Fruit fly (Drosophila melanogaster): ENCODE results near the gene ens.

The ens gene

DNA sequence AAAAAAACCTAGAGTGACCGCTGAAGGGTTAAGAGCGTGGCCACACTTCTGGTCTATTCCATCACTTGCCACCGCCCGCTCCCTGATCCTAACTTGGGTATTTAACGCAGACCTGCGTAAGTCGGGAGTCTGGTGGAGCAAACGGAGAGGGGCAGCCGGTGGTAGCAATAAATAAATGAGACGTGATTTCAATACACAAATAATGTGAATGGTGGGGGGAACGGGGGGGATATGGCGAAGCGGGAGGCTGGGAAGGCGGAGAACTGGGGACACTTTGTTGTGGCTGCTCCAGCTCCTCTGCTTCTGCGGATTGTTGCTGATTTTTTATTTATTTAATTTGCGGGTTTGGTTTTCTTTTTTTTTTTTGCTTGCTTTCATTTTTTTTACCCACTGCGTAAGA lies 23.5 kb upstream of the ens start:
- TF ChIP-seq Rel (GFP tag; optimal IDR thresholded peaks at IDR 0.05) (no peak), Rel (tag; optimal IDR thresholded peaks at IDR 0.05) (no peak)

DNA sequence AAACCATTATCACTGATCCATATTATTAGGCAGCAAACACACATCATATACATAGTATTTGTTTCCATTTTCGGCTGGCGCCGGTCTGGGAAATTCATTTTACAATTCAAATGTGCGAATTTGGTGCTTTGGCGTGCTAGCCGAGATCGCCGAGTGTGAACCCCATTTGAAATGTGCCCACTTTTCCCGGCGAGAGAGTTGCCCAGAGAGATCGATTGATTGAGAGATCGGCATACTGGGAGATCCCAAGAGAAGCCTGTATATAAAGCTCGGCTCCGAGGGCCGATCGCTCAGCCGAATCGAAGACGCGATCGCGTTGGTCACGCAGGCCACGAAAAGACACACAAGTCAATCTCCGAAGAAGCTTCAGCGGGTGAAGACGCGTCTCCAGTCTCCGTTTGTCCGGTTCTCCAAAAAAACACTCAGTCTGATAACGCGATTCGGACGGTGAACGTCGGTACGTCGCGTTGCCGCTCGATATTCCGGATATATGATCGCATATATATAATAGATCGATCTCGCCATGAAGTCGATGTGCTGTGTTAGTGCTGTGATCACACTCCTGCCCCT lies 14.1 kb upstream of the ens start, which contains the start of gene CG1299:
Gene CG1299, plus strand, starts transcription at position 291 of the 570 bp plus-strand sequence.
- no peak for TF ChIP-seq Rel (GFP tag; optimal IDR thresholded peaks at IDR 0.05)
- peak; percentile 93 for TF ChIP-seq Rel (tag; optimal IDR thresholded peaks at IDR 0.05)
- no peak for TF ChIP-seq sv (GFP tag; optimal IDR thresholded peaks at IDR 0.05)
- TF ChIP-seq ey (GFP tag; optimal IDR thresholded peaks at IDR 0.05), result no peak
- no peak for TF ChIP-seq dsf (GFP tag; optimal IDR thresholded peaks at IDR 0.05; ENCODE audit: borderline replicate concordance)
- no peak for TF ChIP-seq CrebA (GFP tag; optimal IDR thresholded peaks at IDR 0.05; ENCODE audit: borderline replicate concordance)
- no peak for TF ChIP-seq brk (GFP tag; optimal IDR thresholded peaks at IDR 0.05)
- no peak for TF ChIP-seq usp (GFP tag; optimal IDR thresholded peaks at IDR 0.05)
- peak in 1 of 2 experiments; percentile 44 for TF ChIP-seq dl (GFP tag; optimal IDR thresholded peaks at IDR 0.05; ENCODE audit: insufficient read depth in 1 of 2, partially characterized antibody in 2 of 2)
- peak; percentile 13 for TF ChIP-seq jim (GFP tag; optimal IDR thresholded peaks at IDR 0.05)
- TF ChIP-seq Abd-B (GFP tag; optimal IDR thresholded peaks at IDR 0.05), result no peak
- no peak for TF ChIP-seq foxo (GFP tag; optimal IDR thresholded peaks at IDR 0.05)
- no peak for TF ChIP-seq N (GFP tag; optimal IDR thresholded peaks at IDR 0.05)
- peak; percentile 20 for TF ChIP-seq h (GFP tag; optimal IDR thresholded peaks at IDR 0.05)
- TF ChIP-seq pan (optimal IDR thresholded peaks at IDR 0.05), result no peak
- no peak for TF ChIP-seq GATAd (GFP tag; optimal IDR thresholded peaks at IDR 0.05)
- TF ChIP-seq CG32264 (GFP tag; optimal IDR thresholded peaks at IDR 0.05), result no peak
- TF ChIP-seq Jra (GFP tag; optimal IDR thresholded peaks at IDR 0.05), result no peak
- peak; percentile 9 for TF ChIP-seq br (GFP tag; optimal IDR thresholded peaks at IDR 0.05)
- TF ChIP-seq Mio (GFP tag; optimal IDR thresholded peaks at IDR 0.05), result no peak
- peak; percentile 24 for TF ChIP-seq fru (GFP tag; optimal IDR thresholded peaks at IDR 0.05)
- TF ChIP-seq Hnf4 (GFP tag; optimal IDR thresholded peaks at IDR 0.05), result no peak
- TF ChIP-seq Sp1 (GFP tag; optimal IDR thresholded peaks at IDR 0.05), result no peak
- no peak for TF ChIP-seq rgr (GFP tag; optimal IDR thresholded peaks at IDR 0.05)
- TF ChIP-seq Hr83 (GFP tag; optimal IDR thresholded peaks at IDR 0.05; ENCODE audit: poor library complexity, severe bottlenecking), result no peak
- TF ChIP-seq Dif (GFP tag; optimal IDR thresholded peaks at IDR 0.05; ENCODE audit: partially characterized antibody), result peak; percentile 35
- TF ChIP-seq CG9705 (GFP tag; optimal IDR thresholded peaks at IDR 0.05), result no peak
- TF ChIP-seq Vsx2 (GFP tag; optimal IDR thresholded peaks at IDR 0.05; ENCODE audit: partially characterized antibody), result peak; percentile 10

DNA sequence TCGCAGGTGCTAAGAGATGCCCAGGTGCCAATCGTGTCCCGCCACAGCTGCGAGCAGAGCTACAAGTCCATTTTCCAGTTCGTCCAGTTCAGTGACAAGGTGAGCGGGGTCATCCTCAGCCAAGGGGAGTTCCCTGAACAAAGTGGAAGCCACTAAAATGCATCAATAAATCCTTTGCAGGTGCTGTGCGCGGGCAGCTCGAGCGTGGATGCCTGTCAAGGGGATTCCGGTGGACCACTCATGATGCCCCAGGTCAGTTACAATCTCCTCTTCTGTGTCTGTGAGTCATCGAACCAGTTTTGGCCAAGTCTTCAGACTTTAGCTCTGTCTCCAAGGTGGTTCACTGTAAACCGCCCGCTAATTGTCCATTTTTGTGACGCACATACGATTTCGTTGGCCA lies 10.9 kb upstream of the ens start:
- TF ChIP-seq h (GFP tag; optimal IDR thresholded peaks at IDR 0.05), result no peak
- no peak for TF ChIP-seq Rel (GFP tag; optimal IDR thresholded peaks at IDR 0.05)
- peak; percentile 76 for TF ChIP-seq Rel (tag; optimal IDR thresholded peaks at IDR 0.05)
- no peak for TF ChIP-seq ey (GFP tag; optimal IDR thresholded peaks at IDR 0.05)

DNA sequence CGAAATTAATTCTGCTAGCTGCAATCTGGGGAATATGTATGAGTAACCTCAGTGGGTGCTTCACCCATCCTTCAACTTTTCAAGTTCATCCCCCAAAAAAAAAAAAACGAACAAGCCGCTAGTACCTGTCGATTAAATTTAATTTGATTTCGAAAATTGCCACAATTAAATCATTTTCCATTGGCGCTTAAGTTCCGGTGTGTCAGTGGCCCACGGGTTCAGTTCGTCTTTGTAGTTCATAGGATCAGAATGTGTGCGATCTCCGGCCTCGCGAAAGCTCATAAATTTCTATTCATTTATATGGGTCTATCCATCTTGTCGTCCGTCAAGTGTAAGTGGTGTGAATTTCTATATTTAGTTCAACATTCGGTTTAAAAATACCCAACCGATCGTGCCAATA lies 7.7 kb upstream of the ens start, which contains the start of gene CG32260:
Gene CG32260, plus strand, starts transcription at position 301 of the 400 bp plus-strand sequence.
- TF ChIP-seq CrebA (GFP tag; optimal IDR thresholded peaks at IDR 0.05; ENCODE audit: borderline replicate concordance) (no peak), pan (optimal IDR thresholded peaks at IDR 0.05) (no peak), HLH106 (tag; optimal IDR thresholded peaks at IDR 0.05) (no peak), psq (GFP tag; optimal IDR thresholded peaks at IDR 0.05) (no peak), Jra (GFP tag; optimal IDR thresholded peaks at IDR 0.05) (no peak), Vsx2 (GFP tag; optimal IDR thresholded peaks at IDR 0.05; ENCODE audit: partially characterized antibody) (no peak), OdsH (GFP tag; optimal IDR thresholded peaks at IDR 0.05) (no peak), CG9705 (GFP tag; optimal IDR thresholded peaks at IDR 0.05) (no peak)

DNA sequence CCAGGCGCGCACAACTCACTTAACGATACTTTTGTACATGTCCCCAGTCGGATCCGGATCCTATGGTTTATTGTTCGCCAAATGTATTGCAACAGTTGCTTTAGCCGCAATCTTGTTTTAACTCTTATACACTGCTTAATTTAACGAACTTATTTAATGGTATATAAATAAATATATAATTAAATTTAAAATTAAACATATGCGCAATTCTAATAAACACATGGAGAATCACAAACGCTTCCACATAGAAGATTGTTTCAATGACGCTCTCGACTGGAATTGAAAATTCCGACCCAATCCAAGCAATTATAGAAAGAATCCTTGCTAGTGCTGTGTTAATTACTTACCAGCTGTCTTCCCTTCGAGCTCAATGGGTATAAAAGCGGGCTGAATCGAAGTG lies 6.8 kb upstream of the ens start, which contains the start of gene Akh:
Gene Akh, plus strand, starts transcription at position 301 of the 400 bp plus-strand sequence.
- TF ChIP-seq Myc (optimal IDR thresholded peaks at IDR 0.05) (no peak), tai (GFP tag; optimal IDR thresholded peaks at IDR 0.05) (no peak), Hnf4 (GFP tag; optimal IDR thresholded peaks at IDR 0.05) (no peak), N (GFP tag; optimal IDR thresholded peaks at IDR 0.05) (no peak), Sp1 (GFP tag; optimal IDR thresholded peaks at IDR 0.05) (no peak), CrebA (GFP tag; optimal IDR thresholded peaks at IDR 0.05; ENCODE audit: borderline replicate concordance) (no peak), usp (GFP tag; optimal IDR thresholded peaks at IDR 0.05) (no peak), woc (GFP tag; optimal IDR thresholded peaks at IDR 0.05) (no peak), lola (GFP tag; optimal IDR thresholded peaks at IDR 0.05) (no peak), h (GFP tag; optimal IDR thresholded peaks at IDR 0.05) (no peak), dsf (GFP tag; optimal IDR thresholded peaks at IDR 0.05; ENCODE audit: borderline replicate concordance) (no peak), dl (GFP tag; optimal IDR thresholded peaks at IDR 0.05; ENCODE audit: insufficient read depth in 1 of 2, partially characterized antibody in 2 of 2) (no peak), dmrt93B (GFP tag; optimal IDR thresholded peaks at IDR 0.05) (no peak), OdsH (GFP tag; optimal IDR thresholded peaks at IDR 0.05) (no peak), CG9705 (GFP tag; optimal IDR thresholded peaks at IDR 0.05) (no peak), GATAd (GFP tag; optimal IDR thresholded peaks at IDR 0.05) (no peak), Rel (GFP tag; optimal IDR thresholded peaks at IDR 0.05) (no peak), Rel (tag; optimal IDR thresholded peaks at IDR 0.05) (no peak)

Data from whole organism, wandering third instar larva.